Worm (Caenorhabditis elegans) whole organism, L3 larva: ENCODE measurements around the gene Y69A2AR.50.

Experiments
- egl-5 ChIP-seq: fragments of 150-350 bp; optimal IDR thresholded peaks from 2 replicates; lab custom pipeline; 2017; ENCODE audit warnings: missing biosample characterization, missing genetic modification reagents, missing genetic modification characterization, inconsistent platforms
- lin-15B ChIP-seq: fragments of 150-350 bp; optimal IDR thresholded peaks from 2 replicates; lab custom pipeline; 2014; ENCODE audit warnings: missing biosample characterization, missing genetic modification characterization
- mdl-1 ChIP-seq: fragments of 150-350 bp; optimal IDR thresholded peaks from 2 replicates; lab custom pipeline; 2014; ENCODE audit warnings: missing biosample characterization, missing genetic modification characterization
- pha-4 ChIP-seq: fragments of 150-350 bp; optimal IDR thresholded peaks from 2 replicates; lab custom pipeline; 2014; ENCODE audit warnings: missing biosample characterization, missing genetic modification reagents, missing genetic modification characterization

DNA sequence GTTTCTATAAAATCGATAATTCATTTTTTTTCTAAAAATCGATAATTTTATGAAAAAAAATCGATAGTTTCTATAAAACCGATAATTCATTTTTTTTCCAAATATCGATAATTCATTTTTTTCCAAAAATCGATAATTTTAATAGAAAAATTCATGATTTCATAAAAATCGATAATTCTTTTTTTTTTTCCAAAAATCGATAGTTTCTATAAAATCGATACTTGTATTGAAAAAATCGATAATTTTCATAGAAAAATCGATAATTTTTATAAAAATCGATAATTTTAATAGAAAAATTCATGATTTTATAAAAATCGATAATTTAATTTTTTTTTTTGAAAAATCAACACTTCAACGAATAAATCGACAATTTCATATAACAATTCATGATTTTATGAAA, 32.9 kb upstream of the Y69A2AR.50 start:
- TF ChIP-seq pha-4 (tag; lab: Kevin White, UChicago): no peak
- no peak for TF ChIP-seq mdl-1 (tag; lab: Kevin White, UChicago)
- TF ChIP-seq lin-15B (tag; lab: Kevin White, UChicago): no peak
- TF ChIP-seq egl-5 (tag; lab: Kevin White, UChicago): no peak
